Fruit fly (Drosophila melanogaster): Measurements from ENCODE around the gene Ptp61F.

The Ptp61F gene

dm6 chr3L:1374438-1375133, 100.5 kb downstream of the Ptp61F start (continued):
- TF ChIP-seq CG17328 (GFP tag; IDR thresholded peaks at IDR 0.05) (0 out of 2 replicates have a peak, but pooled peaks have one; percentile 24), CG4282 (GFP tag; optimal IDR thresholded peaks at IDR 0.05) (no peak), nerfin-1 (tag; optimal IDR thresholded peaks at IDR 0.05) (no peak), Rfx (GFP tag; IDR thresholded peaks at IDR 0.05) (peak; percentile 10; the same call in 1 of the 2 replicates)

- TF ChIP-seq Ets65A (GFP tag), result peak; percentile 39
- TF ChIP-seq CG14965 (GFP tag; optimal IDR thresholded peaks at IDR 0.05; ENCODE audit: borderline replicate concordance), result no peak
- no peak for TF ChIP-seq CG12659 (GFP tag; optimal IDR thresholded peaks at IDR 0.05)
- no peak for TF ChIP-seq Spps (tag; optimal IDR thresholded peaks at IDR 0.05)
- peak in 1 of 2 experiments; percentile 44 for TF ChIP-seq dpn (GFP tag; optimal IDR thresholded peaks at IDR 0.05)
- peak; percentile 12 for TF ChIP-seq Sox100B (GFP tag; optimal IDR thresholded peaks at IDR 0.05)
- no peak for TF ChIP-seq Eip74EF (GFP tag; optimal IDR thresholded peaks at IDR 0.05)
- TF ChIP-seq sisA (GFP tag; IDR thresholded peaks at IDR 0.05), result peak; percentile 23; the same call in 1 of the 2 replicates
- no peak for TF ChIP-seq E2f2 (GFP tag; IDR thresholded peaks at IDR 0.05)
- peak; percentile 61 for TF ChIP-seq gem (tag; optimal IDR thresholded peaks at IDR 0.05)
- no peak for TF ChIP-seq tup (GFP tag; optimal IDR thresholded peaks at IDR 0.05)
- TF ChIP-seq CG9797 (GFP tag; optimal IDR thresholded peaks at IDR 0.05), result no peak
- no peak for TF ChIP-seq sob (GFP tag; IDR thresholded peaks at IDR 0.05)
- peak; percentile 20 for TF ChIP-seq CG8388 (GFP tag; optimal IDR thresholded peaks at IDR 0.05)
- no peak for TF ChIP-seq CG11696 (GFP tag; IDR thresholded peaks at IDR 0.05)
- peak; percentile 9 for TF ChIP-seq tin (GFP tag; optimal IDR thresholded peaks at IDR 0.05)
- peak; percentile 36 for TF ChIP-seq az2 (GFP tag; optimal IDR thresholded peaks at IDR 0.05)
- TF ChIP-seq CG30403 (GFP tag; optimal IDR thresholded peaks at IDR 0.05), result peak; percentile 40
- TF ChIP-seq NC2β (GFP tag; optimal IDR thresholded peaks at IDR 0.05), result no peak
- peak; percentile 17 for TF ChIP-seq CG12391 (tag; optimal IDR thresholded peaks at IDR 0.05)
- no peak for TF ChIP-seq Vsx1 (GFP tag; optimal IDR thresholded peaks at IDR 0.05)
- TF ChIP-seq hbn (GFP tag; IDR thresholded peaks at IDR 0.05; ENCODE audit: partially characterized antibody), result no peak
- no peak for TF ChIP-seq Hr78 (GFP tag; optimal IDR thresholded peaks at IDR 0.05)
- no peak for TF ChIP-seq CG9876 (GFP tag; optimal IDR thresholded peaks at IDR 0.05)
- no peak for TF ChIP-seq emc (GFP tag; optimal IDR thresholded peaks at IDR 0.05)
- TF ChIP-seq CG4707 (GFP tag; optimal IDR thresholded peaks at IDR 0.05), result no peak
- TF ChIP-seq CG34422 (GFP tag; IDR thresholded peaks at IDR 0.05), result 0 out of 3 replicates have a peak, but pooled peaks have one; percentile 42
- TF ChIP-seq CG1832 (GFP tag; optimal IDR thresholded peaks at IDR 0.05), result no peak
- no peak for TF ChIP-seq D19A (tag; optimal IDR thresholded peaks at IDR 0.05)
- TF ChIP-seq fu2 (GFP tag; optimal IDR thresholded peaks at IDR 0.05), result no peak
- no peak for TF ChIP-seq onecut (GFP tag; IDR thresholded peaks at IDR 0.05)
- TF ChIP-seq Hsf (GFP tag; optimal IDR thresholded peaks at IDR 0.05), result peak; percentile 18
- peak; percentile 43 for TF ChIP-seq CG7839 (tag; optimal IDR thresholded peaks at IDR 0.05)
- TF ChIP-seq eve (GFP tag; optimal IDR thresholded peaks at IDR 0.05), result peak in 1 of 2 experiments; percentile 17
- no peak for TF ChIP-seq CG2129 (GFP tag; IDR thresholded peaks at IDR 0.05; ENCODE audit: partially characterized antibody)
- TF ChIP-seq lab (GFP tag; optimal IDR thresholded peaks at IDR 0.05), result peak; percentile 38
- no peak for TF ChIP-seq sd (tag; optimal IDR thresholded peaks at IDR 0.05)
- no peak for TF ChIP-seq CG18476 (GFP tag; optimal IDR thresholded peaks at IDR 0.05)
- peak; percentile 18 for TF ChIP-seq CG17385 (GFP tag; optimal IDR thresholded peaks at IDR 0.05)
- no peak for TF ChIP-seq CG9437 (GFP tag; optimal IDR thresholded peaks at IDR 0.05)
- peak; percentile 42 for TF ChIP-seq Ada2b (GFP tag; IDR thresholded peaks at IDR 0.05)
- TF ChIP-seq hkb (optimal IDR thresholded peaks at IDR 0.05), result no peak
- TF ChIP-seq hkb (GFP tag; IDR thresholded peaks at IDR 0.05), result peak; percentile 43; the same call in 1 of the 2 replicates
- no peak for TF ChIP-seq CG12236 (GFP tag; optimal IDR thresholded peaks at IDR 0.05)
These were observed 104.1 kb downstream of the Ptp61F start for dm6 chr3L:1370939-1371338.

Data from whole organism, embryonic.